Worm (Caenorhabditis elegans): Measurements from ENCODE around the gene tbb-6.

DNA sequence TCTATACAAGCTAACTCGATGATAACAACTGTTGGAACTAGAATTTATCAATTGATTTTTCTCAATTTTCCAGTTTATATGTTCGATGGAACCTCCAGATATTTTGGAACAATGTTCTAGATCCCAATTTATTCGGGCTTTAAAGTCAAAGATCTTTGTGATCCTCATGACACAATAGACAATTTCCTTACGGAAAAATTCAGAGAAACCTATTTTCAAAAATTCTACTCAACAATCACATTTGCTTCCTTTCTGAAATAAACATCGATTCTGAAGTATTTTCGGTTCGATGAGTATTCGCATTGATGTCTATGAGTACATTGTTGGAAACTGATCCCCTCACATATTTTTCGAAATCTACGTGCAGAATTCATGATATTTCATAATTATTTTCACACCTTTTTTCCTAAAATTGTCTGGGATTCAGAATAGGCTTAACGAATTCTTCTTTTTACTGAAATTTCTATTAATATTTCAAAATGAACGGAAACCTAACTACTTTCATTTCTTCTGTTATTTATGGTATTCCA, 45.7 kb downstream of the tbb-6 start, which contains the start of gene srg-45:
- TF ChIP-seq ztf-23 (GFP tag; IDR thresholded peaks at IDR 0.05) (no peak), ref-1 (GFP tag; conservative IDR thresholded peaks at IDR 0.05) (no peak), klf-2 (GFP tag; conservative IDR thresholded peaks at IDR 0.05) (no peak), T22C8.4 (GFP tag; IDR thresholded peaks at IDR 0.05) (no peak)
